Worm (Caenorhabditis elegans) whole organism, L4 larva: ENCODE results near the gene C17C3.9.
"Not testable (repeated sequence)": the region's sequence is repeated elsewhere in the genome, so short reads cannot be mapped to it uniquely, and the experiment has no call there.

Experiments
- F10B5.3 ChIP-seq: sonication (generic microtip); optimal IDR thresholded peaks from 2 replicates; lab custom pipeline; 2016; ENCODE audit warnings: mild to moderate bottlenecking, missing genetic modification characterization, missing compliant biosample characterization
- F37D6.2 ChIP-seq: sonication (generic microtip); optimal IDR thresholded peaks from 2 replicates; lab custom pipeline; 2016; ENCODE audit warnings: mild to moderate bottlenecking, missing genetic modification characterization, missing compliant biosample characterization
- F44E2.7 ChIP-seq: fragments of 200-800 bp; sonication (Bioruptor generic); IDR thresholded peaks from 2 replicates; pipeline ENCODE4 v2.1.2; 2022; ENCODE audit warnings: missing genetic modification characterization, missing compliant biosample characterization
- T20F7.1 ChIP-seq: fragments of 200-800 bp; sonication (Bioruptor generic); optimal IDR thresholded peaks from 2 replicates; lab custom pipeline; 2018; ENCODE audit warnings: mild to moderate bottlenecking, missing genetic modification characterization, missing compliant biosample characterization
- Y48G9A.11 ChIP-seq: fragments of 200-800 bp; sonication (Bioruptor generic); IDR thresholded peaks from 2 replicates; pipeline ENCODE4 v1.3.6; 2022; ENCODE audit warnings: missing genetic modification reagents, missing genetic modification characterization, missing compliant biosample characterization
- aly-2 ChIP-seq: sonication (generic microtip); optimal IDR thresholded peaks from 2 replicates; lab custom pipeline; 2018; ENCODE audit warnings: missing biosample characterization, missing genetic modification characterization
- ama-1 ChIP-seq: fragments of 150-350 bp; optimal IDR thresholded peaks from 2 replicates; lab custom pipeline; 2014; ENCODE audit warnings: inconsistent platforms, mixed read lengths
- arid-1 ChIP-seq: fragments of 200-800 bp; sonication (Bioruptor generic); conservative IDR thresholded peaks from 2 replicates; pipeline ENCODE4 v1.3.6; 2022; ENCODE audit warnings: missing genetic modification reagents, missing genetic modification characterization, missing compliant biosample characterization
- attf-4 ChIP-seq: sonication (generic microtip); optimal IDR thresholded peaks from 3 replicates; lab custom pipeline; 2017; ENCODE audit warnings: missing biosample characterization, missing genetic modification characterization
- ceh-32 ChIP-seq: sonication (generic microtip); optimal IDR thresholded peaks from 2 replicates; lab custom pipeline; 2016; ENCODE audit warnings: mild to moderate bottlenecking, missing genetic modification characterization, missing compliant biosample characterization; ENCODE audit not compliant: poor library complexity
- ceh-62 ChIP-seq: sonication (generic microtip); optimal IDR thresholded peaks from 2 replicates; lab custom pipeline; 2017; ENCODE audit warnings: missing biosample characterization, missing genetic modification characterization
- ceh-82 ChIP-seq: sonication (generic microtip); optimal IDR thresholded peaks from 2 replicates; lab custom pipeline; 2017; ENCODE audit warnings: missing biosample characterization, missing genetic modification characterization
- ces-1 ChIP-seq: fragments of 150-350 bp; sonication (generic microtip); optimal IDR thresholded peaks from 4 replicates; lab custom pipeline; 2014; ENCODE audit warnings: missing biosample characterization, missing genetic modification reagents, missing genetic modification characterization
- cey-2 ChIP-seq: sonication (generic microtip); optimal IDR thresholded peaks from 3 replicates; lab custom pipeline; 2017; ENCODE audit warnings: missing genetic modification characterization, mild to moderate bottlenecking, missing compliant biosample characterization, antibody characterized with exemption, borderline replicate concordance; ENCODE audit not compliant: insufficient read depth
- duxl-1 ChIP-seq: sonication (generic microtip); optimal IDR thresholded peaks from 2 replicates; lab custom pipeline; 2016; ENCODE audit warnings: mild to moderate bottlenecking, missing genetic modification characterization, moderate library complexity, missing compliant biosample characterization; ENCODE audit not compliant: poor library complexity
- dve-1 ChIP-seq: sonication (generic microtip); optimal IDR thresholded peaks from 2 replicates; lab custom pipeline; 2017; ENCODE audit warnings: antibody characterized with exemption, mild to moderate bottlenecking, missing genetic modification characterization, missing compliant biosample characterization; ENCODE audit not compliant: insufficient read depth
- egl-27 ChIP-seq: sonication (generic microtip); optimal IDR thresholded peaks from 3 replicates; lab custom pipeline; 2017; ENCODE audit warnings: missing biosample characterization, missing genetic modification reagents, missing genetic modification characterization
- egl-43 ChIP-seq: fragments of 200-800 bp; sonication (Bioruptor generic); IDR thresholded peaks from 2 replicates; pipeline ENCODE4 v1.3.6; 2022; ENCODE audit warnings: missing genetic modification reagents, missing genetic modification characterization, missing compliant biosample characterization
- fos-1 ChIP-seq: fragments of 150-350 bp; optimal IDR thresholded peaks from 2 replicates; lab custom pipeline; 2014; ENCODE audit warnings: missing biosample characterization, missing genetic modification characterization
- hlh-30 ChIP-seq: sonication (generic microtip); optimal IDR thresholded peaks from 2 replicates; lab custom pipeline; 2017; ENCODE audit warnings: antibody characterized with exemption, mild to moderate bottlenecking, missing genetic modification characterization, missing compliant biosample characterization; ENCODE audit not compliant: insufficient read depth
- lin-1 ChIP-seq: fragments of 200-800 bp; sonication (Bioruptor generic); IDR thresholded peaks from 2 replicates; pipeline ENCODE4 v1.3.6; 2022; ENCODE audit warnings: missing genetic modification reagents, missing genetic modification characterization, missing compliant biosample characterization
- lin-13 ChIP-seq: fragments of 150-350 bp; optimal IDR thresholded peaks from 2 replicates; lab custom pipeline; 2014; ENCODE audit warnings: missing biosample characterization, missing genetic modification reagents, missing genetic modification characterization
- lir-3 ChIP-seq: sonication (generic microtip); optimal IDR thresholded peaks from 2 replicates; lab custom pipeline; 2016; ENCODE audit warnings: mild to moderate bottlenecking, missing genetic modification characterization, missing compliant biosample characterization
- mep-1 ChIP-seq: fragments of 150-350 bp; sonication (generic microtip); optimal IDR thresholded peaks from 3 replicates; lab custom pipeline; 2014; ENCODE audit warnings: missing biosample characterization, missing genetic modification characterization
- mes-2 ChIP-seq: sonication (generic microtip); optimal IDR thresholded peaks from 2 replicates; lab custom pipeline; 2016; ENCODE audit warnings: missing genotype, mild to moderate bottlenecking, missing genetic modification characterization, missing compliant biosample characterization; ENCODE audit not compliant: poor library complexity, severe bottlenecking
- mxl-2 ChIP-seq: fragments of 200-800 bp; sonication (Bioruptor generic); conservative IDR thresholded peaks from 2 replicates; pipeline ENCODE4 v1.3.6; 2022; ENCODE audit warnings: missing genetic modification reagents, missing genetic modification characterization, missing compliant biosample characterization
- mxl-3 ChIP-seq: fragments of 200-800 bp; sonication (Bioruptor generic); optimal IDR thresholded peaks from 2 replicates; lab custom pipeline; 2018; ENCODE audit warnings: mild to moderate bottlenecking, missing genetic modification characterization, missing compliant biosample characterization
- nhr-102 ChIP-seq: sonication (generic microtip); optimal IDR thresholded peaks from 2 replicates; lab custom pipeline; 2016; ENCODE audit warnings: mild to moderate bottlenecking, missing genetic modification characterization, moderate library complexity, missing compliant biosample characterization
- nhr-11 ChIP-seq: fragments of 150-350 bp; optimal IDR thresholded peaks from 2 replicates; lab custom pipeline; 2014; ENCODE audit warnings: missing biosample characterization, missing genetic modification characterization
- nhr-41 ChIP-seq: fragments of 200-800 bp; sonication (Bioruptor generic); IDR thresholded peaks from 2 replicates; pipeline ENCODE4 v1.3.6; 2022; ENCODE audit warnings: missing genetic modification reagents, missing genetic modification characterization, missing compliant biosample characterization
- nhr-48 ChIP-seq: sonication (generic microtip); optimal IDR thresholded peaks from 2 replicates; lab custom pipeline; 2016; ENCODE audit warnings: mild to moderate bottlenecking, missing genetic modification characterization, missing compliant biosample characterization
- nhr-6 ChIP-seq: fragments of 150-350 bp; optimal IDR thresholded peaks from 2 replicates; lab custom pipeline; 2014; ENCODE audit warnings: missing biosample characterization, missing genetic modification characterization
- pha-4 ChIP-seq, 2 experiments: fragments of 150-350 bp in 1 of 2; fragments of 200-800 bp in 1 of 2; sonication (Bioruptor generic) in 1 of 2; IDR thresholded peaks in 1 of 2; optimal IDR thresholded peaks in 1 of 2; 2 replicates each; pipeline versions ENCODE4 v1.3.6 to Lab custom; 2014 to 2022; ENCODE audit warnings: missing genetic modification characterization in 2 of 2, missing genetic modification reagents in 2 of 2, missing biosample characterization in 1 of 2, missing compliant biosample characterization in 1 of 2
- snpc-4 ChIP-seq: fragments of 150-350 bp; optimal IDR thresholded peaks from 2 replicates; lab custom pipeline; 2014; ENCODE audit warnings: missing biosample characterization, missing genetic modification characterization
- spr-1 ChIP-seq: sonication (generic microtip); optimal IDR thresholded peaks from 2 replicates; lab custom pipeline; 2016; ENCODE audit warnings: mild to moderate bottlenecking, missing genetic modification characterization, missing compliant biosample characterization
- tra-1 ChIP-seq: fragments of 200-800 bp; sonication (Bioruptor generic); IDR thresholded peaks from 2 replicates; pipeline ENCODE4 v1.3.6; 2022; ENCODE audit warnings: missing genetic modification reagents, missing genetic modification characterization, missing compliant biosample characterization

Gene C17C3.9

DNA sequence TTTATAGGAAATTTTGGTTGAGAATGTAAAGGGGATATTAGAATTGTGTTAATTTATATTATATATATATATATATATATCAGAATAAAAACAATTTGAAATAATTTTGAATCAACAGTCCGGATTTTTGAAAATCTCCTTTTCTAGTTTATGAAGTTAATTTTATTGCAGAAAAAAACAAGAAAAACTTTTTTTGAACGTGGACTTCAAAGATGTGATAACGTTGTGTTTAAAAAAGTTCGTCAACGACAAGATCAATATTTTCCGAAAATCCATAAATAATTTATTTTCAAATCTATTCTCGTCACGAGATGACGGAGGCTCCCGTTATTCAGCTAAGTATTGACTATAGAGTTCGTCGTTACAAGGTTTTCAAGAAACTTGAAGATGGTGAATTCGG is 5.4 kb upstream of the C17C3.9 start, which contains the start of gene C17C3.11:
TSS of gene C17C3.11 (plus strand) at position 301 of the 400 bp plus-strand sequence.
- TF ChIP-seq mep-1 (tag; lab: Kevin White, UChicago) (no peak), Y48G9A.11 (GFP tag; lab: Robert Waterston, UW) (no peak), ama-1 (lab: Kevin White, UChicago) (no peak), aly-2 (tag; lab: Kevin White, UChicago) (no peak), attf-4 (tag; lab: Kevin White, UChicago) (no peak), egl-27 (tag; lab: Kevin White, UChicago) (no peak), lin-13 (no peak)

DNA sequence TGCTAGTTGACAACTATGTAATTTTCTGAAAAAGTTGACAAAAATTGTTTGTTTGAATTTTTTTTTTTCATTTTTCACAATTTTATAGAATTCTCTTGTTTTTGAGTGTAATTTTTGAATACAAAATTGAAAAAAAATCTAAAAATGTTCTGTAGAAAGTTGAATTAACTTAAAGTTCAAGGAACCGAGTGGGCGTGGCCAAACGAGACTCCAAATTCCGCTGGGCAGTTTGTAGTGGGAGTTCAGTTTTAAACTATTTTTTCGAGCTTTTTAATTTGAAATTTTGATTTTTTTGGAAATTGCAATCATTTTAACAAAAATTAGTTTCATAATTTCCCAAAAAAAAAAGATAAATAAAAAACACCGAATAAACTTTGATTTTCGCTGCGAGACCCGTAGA is 5.0 kb upstream of the C17C3.9 start:
- TF ChIP-seq ceh-32 (tag; lab: Kevin White, UChicago), result no peak
- no peak for TF ChIP-seq nhr-102 (tag; lab: Kevin White, UChicago)
- peak; percentile 65 for TF ChIP-seq spr-1 (tag; lab: Kevin White, UChicago)
- TF ChIP-seq ama-1 (lab: Kevin White, UChicago), result no peak
- TF ChIP-seq T20F7.1 (GFP tag; lab: Kevin White, UChicago), result peak; percentile 61
- TF ChIP-seq F37D6.2, result no peak
- TF ChIP-seq, all 104 proteins: peak for 2

DNA sequence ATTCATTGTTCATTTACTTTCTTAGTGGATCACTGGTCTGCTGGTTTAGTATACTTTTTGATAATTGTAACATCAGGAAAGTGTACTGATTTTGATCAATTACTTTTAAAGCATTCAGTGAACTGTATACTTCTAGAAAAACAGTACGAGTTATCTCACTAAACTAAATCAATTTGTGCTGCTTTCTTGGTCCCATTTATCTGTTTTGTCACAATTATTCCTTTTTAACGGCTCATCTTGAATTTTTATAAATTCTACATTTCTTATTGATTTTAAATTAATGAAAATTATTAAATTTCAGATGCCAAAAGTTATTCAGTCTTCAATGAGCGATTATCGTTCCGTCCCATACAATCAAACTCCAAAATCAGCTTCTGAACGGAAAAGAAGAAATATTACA is 2.9 kb upstream of the C17C3.9 start, which contains the start of gene hlh-25:
TSS of gene hlh-25 (plus strand) at position 301 of the 400 bp plus-strand sequence.
- TF ChIP-seq cey-2 (tag; lab: Kevin White, UChicago); mes-2 (tag; lab: Kevin White, UChicago); pha-4 (GFP tag; IDR thresholded peaks at IDR 0.05; lab: Robert Waterston, UW); pha-4 (tag; optimal IDR thresholded peaks at IDR 0.05; lab: Kevin White, UChicago): not testable (repeated sequence)

DNA sequence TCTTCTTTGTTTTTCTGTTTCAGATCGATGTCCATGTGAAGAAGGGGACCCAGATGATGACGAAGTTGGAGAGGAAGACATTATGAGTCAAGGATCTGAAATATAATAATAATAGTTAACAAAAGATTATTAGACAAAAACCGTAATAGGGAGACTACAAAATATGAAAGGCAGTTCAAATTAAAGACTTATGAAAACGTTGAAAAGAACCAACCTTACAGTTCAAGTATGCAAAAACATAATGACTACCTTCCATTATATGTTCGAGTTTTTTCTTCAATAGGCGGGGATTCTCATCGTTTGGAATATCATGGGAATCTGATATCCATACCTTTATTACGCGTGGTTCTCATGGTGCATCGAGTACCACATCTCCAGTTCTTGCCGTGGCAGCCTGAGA is 1.6 kb upstream of the C17C3.9 start, which contains the start of gene hlh-26:
TSS of gene hlh-26 (minus strand) at position 101 of the 400 bp plus-strand sequence.
- no peak for TF ChIP-seq mxl-3 (GFP tag; lab: Kevin White, UChicago)
- TF ChIP-seq lin-1 (GFP tag; lab: Robert Waterston, UW), result no peak
- TF ChIP-seq ces-1, result no peak
- TF ChIP-seq tra-1 (GFP tag; lab: Robert Waterston, UW), result no peak
- TF ChIP-seq T20F7.1 (GFP tag; lab: Kevin White, UChicago), result no peak
- no peak for TF ChIP-seq nhr-48 (tag; lab: Kevin White, UChicago)
- TF ChIP-seq hlh-30 (tag; lab: Kevin White, UChicago), result no peak
- no peak for TF ChIP-seq mxl-2 (GFP tag; lab: Robert Waterston, UW)
- TF ChIP-seq, all 104 proteins: peak for 0

DNA sequence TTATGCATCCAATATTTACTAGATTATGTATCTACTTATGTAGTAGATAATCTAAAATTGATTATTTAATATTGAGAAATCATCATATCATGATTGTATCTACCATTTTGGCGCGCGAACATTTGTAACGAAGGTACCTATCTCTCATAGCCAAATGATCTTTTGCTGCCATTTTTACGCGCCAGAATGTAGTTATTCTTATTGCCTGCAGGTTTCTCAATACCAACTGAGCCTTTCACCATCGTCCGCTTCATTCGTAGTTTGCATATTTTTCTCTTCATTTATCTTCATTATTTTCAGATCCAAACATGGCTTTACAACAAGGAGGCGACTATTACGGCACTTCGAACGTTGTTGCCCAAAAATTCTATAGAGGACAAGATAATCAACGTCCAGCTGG is 4.2 kb downstream of the C17C3.9 start, which contains the start of gene ZK177.1:
TSS of gene ZK177.1 (plus strand) at position 301 of the 400 bp plus-strand sequence.
- TF ChIP-seq ceh-32 (tag; lab: Kevin White, UChicago) (no peak), dve-1 (tag; lab: Kevin White, UChicago) (no peak), lir-3 (tag; lab: Kevin White, UChicago) (no peak)

DNA sequence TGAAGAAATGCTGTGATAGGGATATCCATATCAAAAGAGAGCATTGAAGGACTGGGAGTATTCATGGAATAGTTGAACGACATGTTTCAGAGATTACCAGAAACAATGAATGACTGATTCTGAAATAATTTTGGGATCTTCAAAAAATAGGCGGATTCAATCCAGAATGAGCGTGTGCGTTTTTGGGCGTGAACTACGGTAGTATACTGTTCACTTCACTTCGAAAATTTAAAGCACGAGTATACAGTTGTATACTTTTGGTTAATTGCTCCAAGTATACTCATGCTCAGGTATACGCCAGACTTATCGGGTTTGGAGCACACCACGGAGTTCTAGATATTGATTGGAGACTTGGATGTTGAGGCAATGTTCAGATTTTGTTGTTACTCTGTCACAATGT is 6.8 kb downstream of the C17C3.9 start, which contains the start of gene tbx-35:
TSS of gene tbx-35 (minus strand) at position 101 of the 400 bp plus-strand sequence.
- TF ChIP-seq nhr-48 (tag; lab: Kevin White, UChicago) (no peak), aly-2 (tag; lab: Kevin White, UChicago) (no peak), F10B5.3 (tag; lab: Kevin White, UChicago) (no peak), pha-4 (GFP tag; IDR thresholded peaks at IDR 0.05; lab: Robert Waterston, UW) (no peak), pha-4 (tag; optimal IDR thresholded peaks at IDR 0.05; lab: Kevin White, UChicago) (no peak), arid-1 (GFP tag; lab: Robert Waterston, UW) (no peak), nhr-6 (no peak), mes-2 (tag; lab: Kevin White, UChicago) (no peak), nhr-41 (GFP tag; lab: Robert Waterston, UW) (no peak), duxl-1 (no peak), ceh-62 (no peak), ceh-82 (no peak), snpc-4 (tag; lab: Kevin White, UChicago) (no peak), nhr-11 (tag; lab: Kevin White, UChicago) (no peak), egl-43 (GFP tag; lab: Robert Waterston, UW) (no peak), F44E2.7 (GFP tag; lab: Robert Waterston, UW) (no peak), fos-1 (no peak)
